Fruit fly (Drosophila melanogaster) whole organism, embryonic: ENCODE measurements around the gene CG9961.

Experiments used
- Abd-B ChIP-seq: fragments of 200-800 bp; sonication (Bioruptor generic); optimal IDR thresholded peaks from 2 replicates; lab custom pipeline; 2018; ENCODE audit warnings: missing biosample characterization, mild to moderate bottlenecking, missing genetic modification characterization, moderate library complexity
- Bdp1 ChIP-seq: fragments of 200-800 bp; sonication (Bioruptor generic); optimal IDR thresholded peaks from 3 replicates; lab custom pipeline; 2016; ENCODE audit warnings: missing biosample characterization, missing genetic modification characterization
- C15 ChIP-seq: fragments of 200-800 bp; sonication (Bioruptor generic); IDR thresholded peaks from 3 replicates; pipeline ENCODE4 v1.3.6; 2022; ENCODE audit warnings: missing biosample characterization, missing genetic modification characterization
- CG10209 ChIP-seq: fragments of 200-800 bp; sonication (Bioruptor generic); optimal IDR thresholded peaks from 3 replicates; lab custom pipeline; 2017; ENCODE audit warnings: missing biosample characterization, mild to moderate bottlenecking, missing genetic modification characterization, missing genetic modification reagents
- CG10366 ChIP-seq: fragments of 200-800 bp; sonication (Bioruptor generic); IDR thresholded peaks from 2 replicates; pipeline ENCODE4 v1.3.6; 2022; ENCODE audit warnings: missing biosample characterization, missing genetic modification characterization
- CG10979 ChIP-seq: fragments of 200-800 bp; sonication (Bioruptor generic); optimal IDR thresholded peaks from 2 replicates; lab custom pipeline; 2018; ENCODE audit warnings: missing biosample characterization, mild to moderate bottlenecking, missing genetic modification characterization, moderate library complexity
- CG12071 ChIP-seq: fragments of 200-800 bp; sonication (Bioruptor generic); optimal IDR thresholded peaks from 3 replicates; lab custom pipeline; 2018; ENCODE audit warnings: missing biosample characterization, mild to moderate bottlenecking, missing genetic modification characterization
- CG13287 ChIP-seq: fragments of 200-800 bp; sonication (Bioruptor generic); IDR thresholded peaks from 2 replicates; pipeline ENCODE4 v1.3.6; 2022; ENCODE audit warnings: missing biosample characterization, missing genetic modification characterization; ENCODE audit not compliant: partially characterized antibody
- CG1602 ChIP-seq: fragments of 200-800 bp; sonication (Bioruptor generic); optimal IDR thresholded peaks from 3 replicates; lab custom pipeline; 2016; ENCODE audit warnings: missing biosample characterization, missing genetic modification characterization
- CG1832 ChIP-seq: fragments of 200-800 bp; sonication (Bioruptor generic); optimal IDR thresholded peaks from 2 replicates; lab custom pipeline; 2017; ENCODE audit warnings: missing biosample characterization, mild to moderate bottlenecking, missing genetic modification characterization, inconsistent platforms
- CG2129 ChIP-seq: fragments of 200-800 bp; sonication (Bioruptor generic); IDR thresholded peaks from 2 replicates; pipeline ENCODE4 v1.3.6; 2022; ENCODE audit warnings: missing biosample characterization, missing genetic modification characterization; ENCODE audit not compliant: partially characterized antibody
- CG2875 ChIP-seq: fragments of 200-800 bp; sonication (Bioruptor generic); optimal IDR thresholded peaks from 2 replicates; lab custom pipeline; 2017; ENCODE audit warnings: missing biosample characterization, mild to moderate bottlenecking, missing genetic modification characterization, missing genetic modification reagents
- CG31441 ChIP-seq: fragments of 200-800 bp; sonication (Bioruptor generic); IDR thresholded peaks from 2 replicates; pipeline ENCODE4 v1.3.6; 2022; ENCODE audit warnings: missing biosample characterization, missing genetic modification characterization
- CG3163 ChIP-seq: fragments of 200-800 bp; sonication (Bioruptor generic); optimal IDR thresholded peaks from 3 replicates; lab custom pipeline; 2016; ENCODE audit warnings: missing biosample characterization, missing genetic modification characterization
- CG3847 ChIP-seq: fragments of 200-800 bp; sonication (Bioruptor generic); IDR thresholded peaks from 2 replicates; pipeline ENCODE4 v1.3.6; 2022; ENCODE audit warnings: missing biosample characterization, missing genetic modification characterization
- CG6654 ChIP-seq: fragments of 200-800 bp; sonication (Bioruptor generic); optimal IDR thresholded peaks from 2 replicates; lab custom pipeline; 2017; ENCODE audit warnings: missing biosample characterization, mild to moderate bottlenecking, missing genetic modification characterization
- CG7372 ChIP-seq: fragments of 200-800 bp; sonication (Bioruptor generic); IDR thresholded peaks from 2 replicates; pipeline ENCODE4 v1.3.6; 2022; ENCODE audit warnings: missing biosample characterization, missing genetic modification characterization
- CG8478 ChIP-seq: fragments of >200 bp; optimal IDR thresholded peaks from 2 replicates; lab custom pipeline; 2018
- CG8944 ChIP-seq: fragments of 200-800 bp; sonication (Bioruptor generic); optimal IDR thresholded peaks from 3 replicates; lab custom pipeline; 2016; ENCODE audit warnings: missing biosample characterization, missing genetic modification characterization
- CG9215 ChIP-seq: fragments of 200-800 bp; sonication (Bioruptor generic); IDR thresholded peaks from 2 replicates; pipeline ENCODE4 v1.3.6; 2022; ENCODE audit warnings: missing biosample characterization, missing genetic modification characterization
- Dp ChIP-seq: fragments of 200-800 bp; sonication (Bioruptor generic); optimal IDR thresholded peaks from 2 replicates; lab custom pipeline; 2018; ENCODE audit warnings: missing biosample characterization, mild to moderate bottlenecking, missing genetic modification characterization, moderate library complexity
- GATAe ChIP-seq: fragments of 200-800 bp; sonication (Bioruptor generic); conservative IDR thresholded peaks from 2 replicates; pipeline ENCODE4 v1.3.6; 2022; ENCODE audit warnings: missing biosample characterization, missing genetic modification characterization
- HHEX ChIP-seq: fragments of 200-800 bp; sonication (Bioruptor generic); optimal IDR thresholded peaks from 3 replicates; lab custom pipeline; 2017; ENCODE audit warnings: missing biosample characterization, mild to moderate bottlenecking, missing genetic modification characterization, missing genetic modification reagents
- HLH54F ChIP-seq: fragments of 200-800 bp; sonication (Bioruptor generic); optimal IDR thresholded peaks from 3 replicates; lab custom pipeline; 2016; ENCODE audit warnings: missing biosample characterization, missing genetic modification characterization
- Hmx ChIP-seq: fragments of 200-800 bp; sonication (Bioruptor generic); optimal IDR thresholded peaks from 2 replicates; lab custom pipeline; 2016; ENCODE audit warnings: missing biosample characterization, missing genetic modification characterization
- Hr51 ChIP-seq, 2 experiments: fragments of 200-800 bp; sonication (Bioruptor generic); optimal IDR thresholded peaks; 2 replicates in 1 of 2; 3 replicates in 1 of 2; lab custom pipeline; 2016 to 2018; ENCODE audit warnings: missing biosample characterization in 2 of 2, missing genetic modification characterization in 2 of 2, mild to moderate bottlenecking in 1 of 2, moderate library complexity in 1 of 2
- Nf-YB ChIP-seq: fragments of 200-800 bp; sonication (Bioruptor generic); optimal IDR thresholded peaks from 3 replicates; lab custom pipeline; 2019; ENCODE audit warnings: missing biosample characterization, mild to moderate bottlenecking, missing genetic modification characterization, moderate library complexity
- Side ChIP-seq: fragments of 200-800 bp; sonication (Bioruptor generic); optimal IDR thresholded peaks from 2 replicates; lab custom pipeline; 2016; ENCODE audit warnings: missing biosample characterization, missing genetic modification characterization
- Trl ChIP-seq, 3 experiments: fragments of >200 bp in 2 of 3; fragments of 200-800 bp in 1 of 3; sonication (Bioruptor generic) in 1 of 3; optimal IDR thresholded peaks; 2 replicates in 1 of 3; 3 replicates in 2 of 3; lab custom pipeline; 2016 to 2017; ENCODE audit warnings: missing biosample characterization in 1 of 3, missing genetic modification characterization in 1 of 3
- ap ChIP-seq: fragments of 200-800 bp; sonication (Bioruptor generic); IDR thresholded peaks from 2 replicates; pipeline ENCODE4 v1.3.6; 2022; ENCODE audit warnings: missing biosample characterization, missing genetic modification characterization
- ato ChIP-seq: fragments of 200-800 bp; sonication (Bioruptor generic); IDR thresholded peaks from 2 replicates; pipeline ENCODE4 v1.3.6; 2022; ENCODE audit warnings: missing biosample characterization, missing genetic modification characterization; ENCODE audit not compliant: partially characterized antibody
- corto ChIP-seq: fragments of 200-800 bp; sonication (Bioruptor generic); optimal IDR thresholded peaks from 2 replicates; lab custom pipeline; 2016; ENCODE audit warnings: missing biosample characterization, mild to moderate bottlenecking, missing genetic modification characterization, moderate library complexity
- dan ChIP-seq: fragments of 200-800 bp; sonication (Bioruptor generic); IDR thresholded peaks from 2 replicates; pipeline ENCODE4 v1.3.6; 2022; ENCODE audit warnings: missing biosample characterization, missing genetic modification characterization
- disco-r ChIP-seq: fragments of 200-800 bp; sonication (Bioruptor generic); optimal IDR thresholded peaks from 2 replicates; lab custom pipeline; 2016; ENCODE audit warnings: missing biosample characterization, missing genetic modification characterization
- ewg ChIP-seq: fragments of 200-800 bp; sonication (Bioruptor generic); optimal IDR thresholded peaks from 3 replicates; lab custom pipeline; 2017; ENCODE audit warnings: mild to moderate bottlenecking, missing biosample characterization, missing genetic modification reagents, missing genetic modification characterization
- fd102C ChIP-seq: fragments of 200-800 bp; sonication (Bioruptor generic); optimal IDR thresholded peaks from 2 replicates; lab custom pipeline; 2018; ENCODE audit warnings: missing biosample characterization, mild to moderate bottlenecking, missing genetic modification characterization, moderate library complexity
- fd96Cb ChIP-seq: fragments of 200-800 bp; sonication (Bioruptor generic); optimal IDR thresholded peaks from 2 replicates; lab custom pipeline; 2018; ENCODE audit warnings: missing biosample characterization, mild to moderate bottlenecking, missing genetic modification characterization, moderate library complexity
- lbe ChIP-seq: fragments of 200-800 bp; sonication (Bioruptor generic); optimal IDR thresholded peaks from 2 replicates; lab custom pipeline; 2016; ENCODE audit warnings: missing biosample characterization, mild to moderate bottlenecking, missing genetic modification characterization
- luna ChIP-seq: fragments of 200-800 bp; sonication (Bioruptor generic); optimal IDR thresholded peaks from 2 replicates; lab custom pipeline; 2016; ENCODE audit warnings: missing biosample characterization, missing genetic modification characterization
- mld ChIP-seq: fragments of 200-800 bp; sonication (Bioruptor generic); IDR thresholded peaks from 3 replicates; pipeline ENCODE4 v1.3.6; 2022; ENCODE audit warnings: missing biosample characterization, missing genetic modification characterization; ENCODE audit not compliant: partially characterized antibody
- p53 ChIP-seq: fragments of 200-800 bp; sonication (Bioruptor generic); optimal IDR thresholded peaks from 2 replicates; lab custom pipeline; 2016; ENCODE audit warnings: missing biosample characterization, missing genetic modification characterization
- peb ChIP-seq: fragments of 200-800 bp; sonication (Bioruptor generic); IDR thresholded peaks from 2 replicates; pipeline ENCODE4 v1.3.6; 2022; ENCODE audit warnings: missing biosample characterization, missing genetic modification characterization
- pho ChIP-seq: fragments of 200-800 bp; sonication (Bioruptor generic); optimal IDR thresholded peaks from 2 replicates; lab custom pipeline; 2016; ENCODE audit warnings: missing biosample characterization, missing genetic modification characterization
- prd ChIP-seq, 3 experiments: fragments of >200 bp in 2 of 3; fragments of 200-800 bp in 1 of 3; sonication (Bioruptor generic) in 1 of 3; optimal IDR thresholded peaks in 2 of 3; IDR thresholded peaks in 1 of 3; 2 replicates in 2 of 3; 3 replicates in 1 of 3; pipeline versions ENCODE4 v1.3.6 to Lab custom; 2017 to 2022; ENCODE audit warnings: missing biosample characterization in 1 of 3, missing genetic modification characterization in 1 of 3
- rib ChIP-seq: fragments of 200-800 bp; sonication (Bioruptor generic); IDR thresholded peaks from 2 replicates; pipeline ENCODE4 v1.3.6; 2022; ENCODE audit warnings: missing biosample characterization, missing genetic modification characterization
- schlank ChIP-seq: fragments of 200-800 bp; sonication (Bioruptor generic); optimal IDR thresholded peaks from 2 replicates; lab custom pipeline; 2018; ENCODE audit warnings: missing biosample characterization, mild to moderate bottlenecking, missing genetic modification characterization
- sens ChIP-seq: fragments of 200-800 bp; sonication (Bioruptor generic); peaks from one replicate; lab custom pipeline; 2016; ENCODE audit warnings: missing biosample characterization, missing genetic modification characterization
- shn ChIP-seq: fragments of 200-800 bp; sonication (Bioruptor generic); optimal IDR thresholded peaks from 3 replicates; lab custom pipeline; 2016; ENCODE audit warnings: missing biosample characterization, missing genetic modification characterization
- unc-4 ChIP-seq: fragments of 200-800 bp; sonication (Bioruptor generic); IDR thresholded peaks from 2 replicates; pipeline ENCODE4 v1.3.6; 2022; ENCODE audit warnings: missing biosample characterization, missing genetic modification characterization; ENCODE audit not compliant: partially characterized antibody
- wdn ChIP-seq: fragments of 200-800 bp; sonication (Bioruptor generic); IDR thresholded peaks from 2 replicates; pipeline ENCODE4 v1.3.6; 2022; ENCODE audit warnings: missing biosample characterization, missing genetic modification characterization

The CG9961 gene

dm6 chr2L:2759654-2760053, 14.9 kb upstream of the CG9961 start, which contains the start of the genes HemK2, Snapin and Tnpo-SR (continued):
- TF ChIP-seq CG2129 (GFP tag; lab: Robert Waterston, UW), result peak; percentile 97
- peak; percentile 59 for TF ChIP-seq CG3163 (GFP tag; lab: Kevin White, UChicago)
- TF ChIP-seq CG7372 (GFP tag; lab: Robert Waterston, UW), result peak; percentile 94
- TF ChIP-seq luna (GFP tag; lab: Kevin White, UChicago), result peak; percentile 54
- peak; percentile 86 for TF ChIP-seq pho (GFP tag; lab: Kevin White, UChicago)
- TF ChIP-seq C15, result peak; percentile 59; the same call in 1 of the 3 replicates
- TF ChIP-seq HLH54F, result peak; percentile 86
- TF ChIP-seq p53 (GFP tag; lab: Kevin White, UChicago), result no peak
- peak; percentile 40 for TF ChIP-seq disco-r (GFP tag; lab: Kevin White, UChicago)
- TF ChIP-seq ato (GFP tag; lab: Robert Waterston, UW), result peak; percentile 76
- TF ChIP-seq prd (optimal IDR thresholded peaks at IDR 0.05; lab: Kevin White, UChicago), result no peak
- TF ChIP-seq prd (GFP tag; IDR thresholded peaks at IDR 0.05; lab: Robert Waterston, UW), result peak; percentile 97
- TF ChIP-seq Bdp1, result peak; percentile 78
- peak; percentile 79 for TF ChIP-seq Side (GFP tag; lab: Kevin White, UChicago)
- peak; percentile 92 for TF ChIP-seq CG1602 (GFP tag; lab: Kevin White, UChicago)
- peak; percentile 90 for TF ChIP-seq CG10209 (GFP tag; lab: Kevin White, UChicago)
- peak; percentile 74 for TF ChIP-seq CG2875
- peak; percentile 80 for TF ChIP-seq ewg (GFP tag; lab: Kevin White, UChicago)
- peak; percentile 87 for TF ChIP-seq corto (GFP tag; lab: Kevin White, UChicago)
- TF ChIP-seq Hmx (GFP tag; lab: Kevin White, UChicago), result peak; percentile 46
- TF ChIP-seq Abd-B (GFP tag; lab: Kevin White, UChicago), result peak; percentile 95
- TF ChIP-seq HHEX (GFP tag; lab: Kevin White, UChicago), result peak; percentile 88
- peak; percentile 94 for TF ChIP-seq CG31441 (GFP tag; lab: Robert Waterston, UW)
- TF ChIP-seq CG10979 (tag; lab: Kevin White, UChicago), result peak; percentile 85
- TF ChIP-seq CG8478 (lab: Kevin White, UChicago), result no peak
- no peak; the same call in 1 of the 2 replicates for TF ChIP-seq dan (GFP tag; lab: Robert Waterston, UW)
- TF ChIP-seq Dp (GFP tag; lab: Kevin White, UChicago), result peak; percentile 43
- peak; percentile 35 for TF ChIP-seq fd102C
- peak; percentile 55 for TF ChIP-seq CG12071
- peak; percentile 68 for TF ChIP-seq Nf-YB (GFP tag; lab: Kevin White, UChicago)
- peak; percentile 82 for TF ChIP-seq GATAe (GFP tag; lab: Robert Waterston, UW)
- peak; percentile 69 for TF ChIP-seq CG8944 (GFP tag; lab: Kevin White, UChicago)
- TF ChIP-seq wdn, result peak; percentile 91
- peak; percentile 99 for TF ChIP-seq CG13287 (GFP tag; lab: Robert Waterston, UW)
- peak; percentile 99 for TF ChIP-seq unc-4 (GFP tag; lab: Robert Waterston, UW)
- TF ChIP-seq fd96Cb, result peak; percentile 84
- peak; percentile 87 for TF ChIP-seq mld (GFP tag; lab: Robert Waterston, UW)
- peak; percentile 91 for TF ChIP-seq peb (GFP tag; lab: Robert Waterston, UW)
- TF ChIP-seq Trl (optimal IDR thresholded peaks at IDR 0.05; lab: Kevin White, UChicago), result no peak
- TF ChIP-seq Trl (GFP tag; optimal IDR thresholded peaks at IDR 0.05; lab: Kevin White, UChicago), result peak; percentile 81
- TF ChIP-seq ap, result peak; percentile 89
- peak; percentile 36 for TF ChIP-seq CG6654 (GFP tag; lab: Kevin White, UChicago)
- TF ChIP-seq lbe (GFP tag; lab: Kevin White, UChicago), result peak; percentile 93
- no peak for TF ChIP-seq CG1832 (GFP tag; lab: Kevin White, UChicago)
- TF ChIP-seq CG9215 (GFP tag; lab: Robert Waterston, UW), result peak; percentile 93
- TF ChIP-seq CG10366 (GFP tag; lab: Robert Waterston, UW), result peak; percentile 93
- peak; percentile 96 for TF ChIP-seq sens
- TF ChIP-seq schlank (tag; lab: Kevin White, UChicago), result peak; percentile 71
- TF ChIP-seq CG3847 (GFP tag; lab: Robert Waterston, UW), result peak; percentile 96
- peak; percentile 88 for TF ChIP-seq rib (GFP tag; lab: Robert Waterston, UW)
- peak; percentile 85 for TF ChIP-seq Hr51 (GFP tag; optimal IDR thresholded peaks at IDR 0.05; lab: Kevin White, UChicago)
- peak; percentile 61 for TF ChIP-seq shn (GFP tag; lab: Kevin White, UChicago)
